Fruit fly (Drosophila melanogaster) Kc167 (cell line): ENCODE measurements around the gene CG15027.

Experiments
- Myc ChIP-seq: fragments of >200 bp; optimal IDR thresholded peaks from 2 replicates; lab custom pipeline; 2017; ENCODE audit warnings: missing external identifiers
- Sin3A ChIP-seq: fragments of >200 bp; optimal IDR thresholded peaks from 2 replicates; lab custom pipeline; 2018; ENCODE audit warnings: missing external identifiers
- insv ChIP-seq: fragments of >200 bp; optimal IDR thresholded peaks from 3 replicates; lab custom pipeline; 2018; ENCODE audit warnings: missing external identifiers
- psq ChIP-seq: fragments of >200 bp; optimal IDR thresholded peaks from 2 replicates; lab custom pipeline; 2017; ENCODE audit warnings: missing external identifiers

DNA sequence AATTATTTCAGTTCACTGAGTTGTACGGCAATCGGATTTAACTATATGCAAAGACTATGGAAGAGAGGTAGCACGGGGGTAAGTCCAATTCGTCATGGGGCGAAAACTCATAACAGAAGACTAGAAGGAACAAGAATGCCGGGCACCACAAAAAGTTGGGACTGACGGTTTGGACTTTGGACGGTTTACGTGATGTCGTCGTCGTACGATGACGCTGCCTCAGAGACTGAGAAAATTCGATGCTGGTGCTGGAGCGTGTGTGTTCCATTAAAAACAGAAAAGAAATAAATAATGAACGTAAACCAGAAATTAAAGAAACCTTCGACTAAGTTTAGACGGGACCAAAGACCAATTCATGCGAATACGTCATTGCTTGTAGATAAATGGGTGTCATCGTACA, 5.7 kb downstream of the CG15027 start:
- TF ChIP-seq psq (lab: Kevin White, UChicago): no peak
- no peak for TF ChIP-seq insv (lab: Kevin White, UChicago)
- TF ChIP-seq Myc: no peak
- TF ChIP-seq Sin3A (lab: Kevin White, UChicago): no peak
